Fruit fly (Drosophila melanogaster): ENCODE results near the gene CG8132.
A peak's percentile ranks its signal among the peaks of the same experiment; 100 is the strongest.

The CG8132 gene

dm6 chr3R:9428189-9428699 lies 26.9 kb downstream of the CG8132 start (continued):
- TF ChIP-seq kni (GFP tag; optimal IDR thresholded peaks at IDR 0.05) (peak; percentile 87), cas (GFP tag; IDR thresholded peaks at IDR 0.05) (no peak), fd3F (GFP tag; optimal IDR thresholded peaks at IDR 0.05) (no peak), bab2 (GFP tag; optimal IDR thresholded peaks at IDR 0.05) (no peak), dati (GFP tag; IDR thresholded peaks at IDR 0.05) (no peak), CG14965 (GFP tag; optimal IDR thresholded peaks at IDR 0.05; ENCODE audit: borderline replicate concordance) (no peak), Side (GFP tag; optimal IDR thresholded peaks at IDR 0.05) (peak; percentile 41), CG13123 (GFP tag; optimal IDR thresholded peaks at IDR 0.05) (no peak), sug (tag; optimal IDR thresholded peaks at IDR 0.05) (peak; percentile 39), CG10147 (GFP tag; optimal IDR thresholded peaks at IDR 0.05) (no peak), bsh (GFP tag; optimal IDR thresholded peaks at IDR 0.05) (peak; percentile 34 to 80), dmrt11E (tag; optimal IDR thresholded peaks at IDR 0.05) (no peak), CG7987 (GFP tag; optimal IDR thresholded peaks at IDR 0.05) (peak; percentile 63), CrebB (tag; optimal IDR thresholded peaks at IDR 0.05) (peak; percentile 76), CG6813 (GFP tag; optimal IDR thresholded peaks at IDR 0.05) (peak; percentile 84), CG6272 (GFP tag; IDR thresholded peaks at IDR 0.05) (no peak), row (GFP tag; IDR thresholded peaks at IDR 0.05) (no peak), stc (GFP tag; IDR thresholded peaks at IDR 0.05) (peak; percentile 46), schlank (tag; optimal IDR thresholded peaks at IDR 0.05) (peak; percentile 41), Taf1 (GFP tag; IDR thresholded peaks at IDR 0.05) (no peak), ems (GFP tag; optimal IDR thresholded peaks at IDR 0.05) (no peak), jigr1 (GFP tag; IDR thresholded peaks at IDR 0.05) (no peak), salm (tag; optimal IDR thresholded peaks at IDR 0.05) (peak; percentile 62), dm (GFP tag; optimal IDR thresholded peaks at IDR 0.05) (no peak), CG17385 (GFP tag; optimal IDR thresholded peaks at IDR 0.05) (peak; percentile 58), HLH4C (GFP tag; IDR thresholded peaks at IDR 0.05; ENCODE audit: partially characterized antibody) (no peak), Sry-β (GFP tag; optimal IDR thresholded peaks at IDR 0.05) (no peak), chn (GFP tag; optimal IDR thresholded peaks at IDR 0.05) (peak; percentile 9), Fer3 (tag; optimal IDR thresholded peaks at IDR 0.05) (peak; percentile 7), her (GFP tag; optimal IDR thresholded peaks at IDR 0.05) (peak; percentile 34), CG3726 (GFP tag; IDR thresholded peaks at IDR 0.05) (no peak; the same call in 2 of the 3 replicates), CG7963 (GFP tag; IDR thresholded peaks at IDR 0.05; ENCODE audit: partially characterized antibody) (no peak), sd (tag; optimal IDR thresholded peaks at IDR 0.05) (peak; percentile 89), Doc3 (GFP tag; IDR thresholded peaks at IDR 0.05; ENCODE audit: partially characterized antibody) (no peak), CG7357 (GFP tag; IDR thresholded peaks at IDR 0.05) (no peak), wdn (GFP tag; IDR thresholded peaks at IDR 0.05) (no peak), HmgZ (tag; optimal IDR thresholded peaks at IDR 0.05) (peak; percentile 52), CG11695 (GFP tag; IDR thresholded peaks at IDR 0.05) (peak; percentile 49; the same call in 1 of the 3 replicates), slou (GFP tag; optimal IDR thresholded peaks at IDR 0.05) (no peak), CG6654 (GFP tag; optimal IDR thresholded peaks at IDR 0.05) (no peak), CG14667 (GFP tag; IDR thresholded peaks at IDR 0.05) (no peak), Gsc (GFP tag; IDR thresholded peaks at IDR 0.05) (no peak), Rfx (GFP tag; IDR thresholded peaks at IDR 0.05) (peak; percentile 29; the same call in 1 of the 2 replicates), TFAM (GFP tag; optimal IDR thresholded peaks at IDR 0.05) (no peak), cg (GFP tag; optimal IDR thresholded peaks at IDR 0.05) (peak; percentile 86), vnd (GFP tag; IDR thresholded peaks at IDR 0.05; ENCODE audit: partially characterized antibody) (0 out of 3 replicates have a peak, but pooled peaks have one; percentile 33), Hmr (GFP tag; optimal IDR thresholded peaks at IDR 0.05) (peak; percentile 42), Ssrp (tag; optimal IDR thresholded peaks at IDR 0.05) (no peak), Mad (GFP tag; optimal IDR thresholded peaks at IDR 0.05) (peak; percentile 3), Bteb2 (GFP tag; optimal IDR thresholded peaks at IDR 0.05) (no peak)
